Worm (Caenorhabditis elegans): ENCODE data around the gene Y75B8A.10.

DNA sequence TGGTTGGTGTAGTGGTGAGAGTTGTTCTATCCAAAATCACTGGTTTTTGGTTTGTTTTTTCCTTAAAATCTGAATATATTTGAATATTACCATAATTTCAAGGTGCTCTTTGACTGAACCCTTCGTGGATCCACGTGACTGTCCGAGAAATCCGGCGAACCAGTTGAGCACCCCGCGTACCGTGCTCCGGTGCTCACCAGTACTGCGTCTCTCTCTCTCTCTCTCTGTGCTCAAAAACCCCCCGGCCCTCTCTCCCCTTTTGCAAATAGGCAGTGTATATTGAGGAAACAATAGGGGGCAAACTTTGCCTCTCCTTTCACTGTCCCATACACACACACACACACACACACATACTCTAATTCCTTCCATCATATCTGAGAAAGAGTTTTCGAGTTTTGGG lies 32.9 kb downstream of the Y75B8A.10 start:
- TF ChIP-seq ztf-23 (GFP tag; IDR thresholded peaks at IDR 0.05) (no peak), flt-1 (GFP tag; IDR thresholded peaks at IDR 0.05) (no peak), ztf-29 (GFP tag; IDR thresholded peaks at IDR 0.05) (no peak), klf-2 (GFP tag; conservative IDR thresholded peaks at IDR 0.05) (no peak), T22C8.4 (GFP tag; IDR thresholded peaks at IDR 0.05) (no peak)

Measured in whole organism, midembryonic.